Worm (Caenorhabditis elegans): ENCODE results near the gene spdl-1.

spdl-1 gene

ce11 chrII:7777320-7777978 is 3.9 kb upstream of the spdl-1 start, which contains the start of gene mthf-1:
TSS of gene mthf-1 (minus strand) at chrII:7777823.
- TF ChIP-seq unc-62 (GFP tag; optimal IDR thresholded peaks at IDR 0.05) = no peak

- TF ChIP-seq unc-62 (GFP tag; optimal IDR thresholded peaks at IDR 0.05) = no peak
Measured at ce11 chrII:7778273-7778672, 3.1 kb upstream of the spdl-1 start.

- TF ChIP-seq unc-62 (GFP tag; optimal IDR thresholded peaks at IDR 0.05) = no peak
Measured at ce11 chrII:7783467-7783959, 2.1 kb downstream of the spdl-1 start, which contains the start of gene skr-17. TSS of gene skr-17 (plus strand) at chrII:7783517.

- TF ChIP-seq unc-62 (GFP tag; optimal IDR thresholded peaks at IDR 0.05) = no peak
Measured at ce11 chrII:7789605-7790004, 8.2 kb downstream of the spdl-1 start.

ce11 chrII:7790324-7790898 is 9.0 kb downstream of the spdl-1 start, which contains the start of gene srlf-1:
TSS of gene srlf-1 (plus strand) at chrII:7790591.
- no peak for TF ChIP-seq unc-62 (GFP tag; optimal IDR thresholded peaks at IDR 0.05)

ce11 chrII:7791408-7792050 is 10.2 kb downstream of the spdl-1 start:
- TF ChIP-seq unc-62 (GFP tag; optimal IDR thresholded peaks at IDR 0.05) = no peak

ce11 chrII:7792514-7792913 is 11.1 kb downstream of the spdl-1 start:
- TF ChIP-seq unc-62 (GFP tag; optimal IDR thresholded peaks at IDR 0.05) = no peak

ce11 chrII:7794222-7794621 is 12.9 kb downstream of the spdl-1 start, which contains the start of gene glr-4:
TSS of gene glr-4 (minus strand) at chrII:7794322.
- TF ChIP-seq unc-62 (GFP tag; optimal IDR thresholded peaks at IDR 0.05) = no peak

ce11 chrII:7795299-7795698 is 13.9 kb downstream of the spdl-1 start:
- TF ChIP-seq unc-62 (GFP tag; optimal IDR thresholded peaks at IDR 0.05) = no peak

ce11 chrII:7801255-7801654 is 19.9 kb downstream of the spdl-1 start:
- no peak for TF ChIP-seq unc-62 (GFP tag; optimal IDR thresholded peaks at IDR 0.05)

ce11 chrII:7801899-7802298 is 20.5 kb downstream of the spdl-1 start:
- TF ChIP-seq unc-62 (GFP tag; optimal IDR thresholded peaks at IDR 0.05) = no peak

- no peak for TF ChIP-seq unc-62 (GFP tag; optimal IDR thresholded peaks at IDR 0.05)
Measured at ce11 chrII:7803174-7803573, 21.8 kb downstream of the spdl-1 start.

- no peak for TF ChIP-seq unc-62 (GFP tag; optimal IDR thresholded peaks at IDR 0.05)
Measured at ce11 chrII:7806054-7806453, 24.7 kb downstream of the spdl-1 start.

ce11 chrII:7806872-7807271 is 25.5 kb downstream of the spdl-1 start:
- TF ChIP-seq unc-62 (GFP tag; optimal IDR thresholded peaks at IDR 0.05) = no peak

- TF ChIP-seq unc-62 (GFP tag; optimal IDR thresholded peaks at IDR 0.05) = no peak
Measured at ce11 chrII:7808153-7808552, 26.8 kb downstream of the spdl-1 start.

- no peak for TF ChIP-seq unc-62 (GFP tag; optimal IDR thresholded peaks at IDR 0.05)
Measured at ce11 chrII:7808950-7809349, 27.6 kb downstream of the spdl-1 start.

All from whole organism, dauer.